Fruit fly (Drosophila melanogaster) whole organism, embryonic: ENCODE data around the gene Cyp311a1.

ENCODE experiments used
- BEAF-32 ChIP-seq: fragments of 200-800 bp; sonication (Bioruptor generic); optimal IDR thresholded peaks from 3 replicates; lab custom pipeline; 2017; ENCODE audit warnings: missing biosample characterization, missing genetic modification characterization, mild to moderate bottlenecking, moderate library complexity, missing genetic modification reagents
- CG10267 ChIP-seq: fragments of 200-800 bp; sonication (Bioruptor generic); optimal IDR thresholded peaks from 2 replicates; lab custom pipeline; 2018; ENCODE audit warnings: missing biosample characterization, mild to moderate bottlenecking, missing genetic modification characterization, moderate library complexity
- CG12769 ChIP-seq: fragments of 200-800 bp; sonication (Bioruptor generic); optimal IDR thresholded peaks from 2 replicates; lab custom pipeline; 2019; ENCODE audit warnings: missing biosample characterization, mild to moderate bottlenecking, missing genetic modification characterization, moderate library complexity
- CG14965 ChIP-seq: fragments of 200-800 bp; sonication (Bioruptor generic); optimal IDR thresholded peaks from 2 replicates; lab custom pipeline; 2016; ENCODE audit warnings: missing biosample characterization, missing genetic modification characterization, borderline replicate concordance
- CG15011 ChIP-seq: fragments of 200-800 bp; sonication (Bioruptor generic); optimal IDR thresholded peaks from 3 replicates; lab custom pipeline; 2018; ENCODE audit warnings: missing biosample characterization, mild to moderate bottlenecking, missing genetic modification characterization
- CG15514 ChIP-seq: fragments of 200-800 bp; sonication (Bioruptor generic); optimal IDR thresholded peaks from 3 replicates; lab custom pipeline; 2017; ENCODE audit warnings: missing biosample characterization, missing genetic modification characterization, mild to moderate bottlenecking, moderate library complexity, missing genetic modification reagents
- CG1602 ChIP-seq: fragments of 200-800 bp; sonication (Bioruptor generic); optimal IDR thresholded peaks from 3 replicates; lab custom pipeline; 2016; ENCODE audit warnings: missing biosample characterization, missing genetic modification characterization
- CG16813 ChIP-seq: fragments of 200-800 bp; sonication (Bioruptor generic); IDR thresholded peaks from 3 replicates; pipeline ENCODE4 v1.3.6; 2022; ENCODE audit warnings: missing biosample characterization, missing genetic modification characterization; ENCODE audit not compliant: partially characterized antibody
- CG17829 ChIP-seq: fragments of 200-800 bp; optimal IDR thresholded peaks from 2 replicates; lab custom pipeline; 2019; ENCODE audit warnings: missing biosample characterization, mild to moderate bottlenecking, missing genetic modification characterization, moderate library complexity
- CG1792 ChIP-seq: fragments of 200-800 bp; sonication (Bioruptor generic); optimal IDR thresholded peaks from 2 replicates; lab custom pipeline; 2016; ENCODE audit warnings: missing biosample characterization, missing genetic modification characterization
- CG34422 ChIP-seq: fragments of 200-800 bp; sonication (Bioruptor generic); IDR thresholded peaks from 3 replicates; pipeline ENCODE4 v1.3.6; 2022; ENCODE audit warnings: missing biosample characterization, missing genetic modification characterization
- CG3847 ChIP-seq: fragments of 200-800 bp; sonication (Bioruptor generic); IDR thresholded peaks from 2 replicates; pipeline ENCODE4 v1.3.6; 2022; ENCODE audit warnings: missing biosample characterization, missing genetic modification characterization
- CG4404 ChIP-seq: fragments of 200-800 bp; sonication (Bioruptor generic); IDR thresholded peaks from 2 replicates; pipeline ENCODE4 v1.3.6; 2022; ENCODE audit warnings: missing biosample characterization, missing genetic modification characterization
- CG5180 ChIP-seq: fragments of 200-800 bp; sonication (Bioruptor generic); optimal IDR thresholded peaks from 3 replicates; lab custom pipeline; 2017; ENCODE audit warnings: missing biosample characterization, missing genetic modification characterization, mild to moderate bottlenecking, moderate library complexity, missing genetic modification reagents
- CG6254 ChIP-seq: fragments of 200-800 bp; sonication (Bioruptor generic); optimal IDR thresholded peaks from 3 replicates; lab custom pipeline; 2017; ENCODE audit warnings: mild to moderate bottlenecking, missing biosample characterization, missing genetic modification reagents, missing genetic modification characterization
- CG8359 ChIP-seq: fragments of 200-800 bp; sonication (Bioruptor generic); optimal IDR thresholded peaks from 2 replicates; lab custom pipeline; 2017; ENCODE audit warnings: missing biosample characterization, mild to moderate bottlenecking, missing genetic modification characterization, borderline replicate concordance
- H15 ChIP-seq: fragments of 200-800 bp; sonication (Bioruptor generic); IDR thresholded peaks from 3 replicates; pipeline ENCODE4 v1.3.6; 2022; ENCODE audit warnings: missing biosample characterization, missing genetic modification characterization
- HLH54F ChIP-seq: fragments of 200-800 bp; sonication (Bioruptor generic); optimal IDR thresholded peaks from 3 replicates; lab custom pipeline; 2016; ENCODE audit warnings: missing biosample characterization, missing genetic modification characterization
- Hey ChIP-seq: fragments of 200-800 bp; sonication (Bioruptor generic); optimal IDR thresholded peaks from 3 replicates; lab custom pipeline; 2018; ENCODE audit warnings: missing biosample characterization, mild to moderate bottlenecking, missing genetic modification characterization
- Jarid2 ChIP-seq: fragments of 200-800 bp; sonication (Bioruptor generic); optimal IDR thresholded peaks from 3 replicates; lab custom pipeline; 2017; ENCODE audit warnings: mild to moderate bottlenecking, missing biosample characterization, missing genetic modification reagents, missing genetic modification characterization
- Mes4 ChIP-seq: fragments of 200-800 bp; sonication (Bioruptor generic); optimal IDR thresholded peaks from 2 replicates; lab custom pipeline; 2016; ENCODE audit warnings: missing biosample characterization, missing genetic modification characterization
- NFAT ChIP-seq: fragments of 200-800 bp; sonication (Bioruptor generic); IDR thresholded peaks from 2 replicates; pipeline ENCODE4 v1.3.6; 2022; ENCODE audit warnings: missing biosample characterization, missing genetic modification characterization
- Poxn ChIP-seq: fragments of 200-800 bp; sonication (Bioruptor generic); IDR thresholded peaks from 2 replicates; pipeline ENCODE4 v1.3.6; 2022; ENCODE audit warnings: missing biosample characterization, missing genetic modification characterization
- Ravus ChIP-seq: fragments of 200-800 bp; sonication (Bioruptor generic); IDR thresholded peaks from 2 replicates; pipeline ENCODE4 v1.3.6; 2022; ENCODE audit warnings: missing biosample characterization, missing genetic modification characterization
- Side ChIP-seq: fragments of 200-800 bp; sonication (Bioruptor generic); optimal IDR thresholded peaks from 2 replicates; lab custom pipeline; 2016; ENCODE audit warnings: missing biosample characterization, missing genetic modification characterization
- Vsx1 ChIP-seq: fragments of 200-800 bp; sonication (Bioruptor generic); optimal IDR thresholded peaks from 2 replicates; lab custom pipeline; 2017; ENCODE audit warnings: missing biosample characterization, mild to moderate bottlenecking, missing genetic modification characterization, missing genetic modification reagents
- Xrp1 ChIP-seq: fragments of 200-800 bp; sonication (Bioruptor generic); IDR thresholded peaks from 2 replicates; pipeline ENCODE4 v1.3.6; 2022; ENCODE audit warnings: missing biosample characterization, missing genetic modification characterization
- abd-A ChIP-seq: fragments of 200-800 bp; sonication (Bioruptor generic); optimal IDR thresholded peaks from 3 replicates; lab custom pipeline; 2019; ENCODE audit warnings: missing biosample characterization, mild to moderate bottlenecking, missing genetic modification characterization, moderate library complexity
- cad ChIP-seq: fragments of >200 bp; optimal IDR thresholded peaks from 2 replicates; lab custom pipeline; 2017; ENCODE audit warnings: missing biosample characterization, missing genetic modification characterization
- cato ChIP-seq: fragments of 200-800 bp; sonication (Bioruptor generic); optimal IDR thresholded peaks from 2 replicates; lab custom pipeline; 2016; ENCODE audit warnings: missing biosample characterization, missing genetic modification characterization, borderline replicate concordance
- cwo ChIP-seq: fragments of 200-800 bp; sonication (Bioruptor generic); optimal IDR thresholded peaks from 3 replicates; lab custom pipeline; 2017; ENCODE audit warnings: missing biosample characterization, missing genetic modification characterization, mild to moderate bottlenecking, moderate library complexity, missing genetic modification reagents
- danr ChIP-seq: fragments of 200-800 bp; sonication (Bioruptor generic); IDR thresholded peaks from 2 replicates; pipeline ENCODE4 v1.3.6; 2022; ENCODE audit warnings: missing biosample characterization, missing genetic modification characterization
- dati ChIP-seq: fragments of 200-800 bp; sonication (Bioruptor generic); IDR thresholded peaks from 2 replicates; pipeline ENCODE4 v1.3.6; 2022; ENCODE audit warnings: missing biosample characterization, missing genetic modification characterization
- dpn ChIP-seq, 2 experiments: fragments of 200-800 bp; sonication (Bioruptor generic); optimal IDR thresholded peaks; 3 replicates each; lab custom pipeline; 2016; ENCODE audit warnings: missing biosample characterization in 2 of 2, missing genetic modification characterization in 2 of 2
- fd3F ChIP-seq: fragments of 200-800 bp; sonication (Bioruptor generic); optimal IDR thresholded peaks from 2 replicates; lab custom pipeline; 2018; ENCODE audit warnings: missing biosample characterization, mild to moderate bottlenecking, missing genetic modification characterization, moderate library complexity
- gce ChIP-seq: fragments of 200-800 bp; sonication (Bioruptor generic); IDR thresholded peaks from 3 replicates; pipeline ENCODE4 v1.3.6; 2022; ENCODE audit warnings: missing biosample characterization, missing genetic modification characterization
- grau ChIP-seq: fragments of 200-800 bp; optimal IDR thresholded peaks from 3 replicates; lab custom pipeline; 2019; ENCODE audit warnings: missing biosample characterization, mild to moderate bottlenecking, missing genetic modification characterization, moderate library complexity
- gt ChIP-seq: fragments of 200-800 bp; sonication (Bioruptor generic); IDR thresholded peaks from 2 replicates; pipeline ENCODE4 v1.3.6; 2022; ENCODE audit warnings: missing biosample characterization, missing genetic modification characterization
- hkb ChIP-seq, 2 experiments: fragments of 200-800 bp in 1 of 2; fragments of >200 bp in 1 of 2; sonication (Bioruptor generic) in 1 of 2; IDR thresholded peaks in 1 of 2; optimal IDR thresholded peaks in 1 of 2; 2 replicates each; pipeline versions ENCODE4 v1.3.6 to Lab custom; 2017 to 2022; ENCODE audit warnings: missing biosample characterization in 1 of 2, missing genetic modification characterization in 1 of 2
- hth ChIP-seq: fragments of >200 bp; optimal IDR thresholded peaks from 2 replicates; lab custom pipeline; 2017; ENCODE audit warnings: inconsistent platforms
- inv ChIP-seq: fragments of 200-800 bp; sonication (Bioruptor generic); IDR thresholded peaks from 2 replicates; pipeline ENCODE4 v1.3.6; 2022; ENCODE audit warnings: missing biosample characterization, missing genetic modification characterization; ENCODE audit not compliant: partially characterized antibody
- nau ChIP-seq: fragments of 200-800 bp; sonication (Bioruptor generic); optimal IDR thresholded peaks from 3 replicates; lab custom pipeline; 2017; ENCODE audit warnings: missing biosample characterization, mild to moderate bottlenecking, missing genetic modification characterization, missing genetic modification reagents
- otp ChIP-seq: fragments of 200-800 bp; sonication (Bioruptor generic); IDR thresholded peaks from 3 replicates; pipeline ENCODE4, ENCODE4 v1.3.6; 2022; ENCODE audit warnings: missing biosample characterization, missing genetic modification characterization
- shn ChIP-seq: fragments of 200-800 bp; sonication (Bioruptor generic); optimal IDR thresholded peaks from 3 replicates; lab custom pipeline; 2016; ENCODE audit warnings: missing biosample characterization, missing genetic modification characterization
- sna ChIP-seq: fragments of 200-800 bp; sonication (Bioruptor generic); IDR thresholded peaks from 2 replicates; pipeline ENCODE4 v1.3.6; 2022; ENCODE audit warnings: missing biosample characterization, missing genetic modification characterization; ENCODE audit not compliant: partially characterized antibody
- sr ChIP-seq: fragments of 200-800 bp; sonication (Bioruptor generic); IDR thresholded peaks from 3 replicates; pipeline ENCODE4 v1.3.6; 2022; ENCODE audit warnings: missing biosample characterization, missing genetic modification characterization
- tio ChIP-seq: fragments of 200-800 bp; sonication (Bioruptor generic); optimal IDR thresholded peaks from 2 replicates; lab custom pipeline; 2017; ENCODE audit warnings: missing biosample characterization, missing genetic modification characterization, inconsistent platforms
- tup ChIP-seq: fragments of 200-800 bp; sonication (Bioruptor generic); optimal IDR thresholded peaks from 2 replicates; lab custom pipeline; 2016; ENCODE audit warnings: missing biosample characterization, mild to moderate bottlenecking, missing genetic modification characterization, moderate library complexity
- yki ChIP-seq: fragments of >200 bp; optimal IDR thresholded peaks from 3 replicates; lab custom pipeline; 2018

The Cyp311a1 gene

dm6 chrX:12006678-12007441 is 24.4 kb downstream of the Cyp311a1 start, which contains the start of gene CG1806 (continued):
- TF ChIP-seq tup (GFP tag; lab: Kevin White, UChicago) (no peak), abd-A (tag; lab: Kevin White, UChicago) (no peak), gt (GFP tag; lab: Robert Waterston, UW) (no peak), Mes4 (GFP tag; lab: Kevin White, UChicago) (no peak), CG8359 (no peak), dpn (GFP tag; optimal IDR thresholded peaks at IDR 0.05; lab: Kevin White, UChicago) (no peak), CG14965 (no peak), CG12769 (tag; lab: Kevin White, UChicago) (peak; percentile 88), BEAF-32 (GFP tag; lab: Kevin White, UChicago) (no peak), gce (GFP tag; lab: Robert Waterston, UW) (peak; percentile 28; the same call in 1 of the 3 replicates), danr (GFP tag; lab: Robert Waterston, UW) (no peak), Ravus (no peak), cwo (GFP tag; lab: Kevin White, UChicago) (no peak), CG1602 (GFP tag; lab: Kevin White, UChicago) (no peak), Jarid2 (GFP tag; lab: Kevin White, UChicago) (peak; percentile 85), otp (peak; percentile 22; the same call in 1 of the 3 replicates), fd3F (GFP tag; lab: Kevin White, UChicago) (no peak), NFAT (GFP tag; lab: Robert Waterston, UW) (no peak), CG10267 (no peak), yki (lab: Kevin White, UChicago) (peak; percentile 94), grau (tag; lab: Kevin White, UChicago) (no peak), shn (no peak), CG5180 (GFP tag; lab: Kevin White, UChicago) (peak; percentile 3), Side (GFP tag; lab: Kevin White, UChicago) (no peak), CG34422 (GFP tag; lab: Robert Waterston, UW) (0 out of 3 replicates have a peak, but pooled peaks have one; percentile 20), Vsx1 (GFP tag; lab: Kevin White, UChicago) (no peak), CG6254 (GFP tag; lab: Kevin White, UChicago) (peak; percentile 34), Poxn (no peak), sna (GFP tag; lab: Robert Waterston, UW) (0 out of 2 replicates have a peak, but pooled peaks have one; percentile 33), CG17829 (tag; lab: Kevin White, UChicago) (peak; percentile 1), dati (GFP tag; lab: Robert Waterston, UW) (no peak), CG15011 (no peak), H15 (GFP tag; lab: Robert Waterston, UW) (no peak), tio (GFP tag; lab: Kevin White, UChicago) (no peak), Xrp1 (GFP tag; lab: Robert Waterston, UW) (no peak), cato (GFP tag; lab: Kevin White, UChicago) (no peak), inv (GFP tag; lab: Robert Waterston, UW) (0 out of 2 replicates have a peak, but pooled peaks have one; percentile 21), CG4404 (GFP tag; lab: Robert Waterston, UW) (no peak), HLH54F (GFP tag; lab: Kevin White, UChicago) (no peak), hkb (optimal IDR thresholded peaks at IDR 0.05; lab: Kevin White, UChicago) (no peak), hkb (GFP tag; IDR thresholded peaks at IDR 0.05; lab: Robert Waterston, UW) (peak; percentile 53; the same call in 1 of the 2 replicates), CG3847 (GFP tag; lab: Robert Waterston, UW) (no peak), CG15514 (GFP tag; lab: Kevin White, UChicago) (no peak), Hey (no peak), hth (lab: Kevin White, UChicago) (no peak), CG16813 (GFP tag; lab: Robert Waterston, UW) (no peak), cad (GFP tag; lab: Kevin White, UChicago) (peak; percentile 22), CG1792 (GFP tag; lab: Kevin White, UChicago) (no peak), sr (GFP tag; lab: Robert Waterston, UW) (no peak), nau (GFP tag; lab: Kevin White, UChicago) (peak; percentile 0)
